Worm (Caenorhabditis elegans): Measurements from ENCODE around the gene cul-3.

ce11 chrV:174520-174919 lies 2.7 kb upstream of the cul-3 start:
- no peak for TF ChIP-seq ztf-23 (GFP tag; IDR thresholded peaks at IDR 0.05)
- TF ChIP-seq flt-1 (GFP tag; IDR thresholded peaks at IDR 0.05), result no peak
- no peak for TF ChIP-seq ref-1 (GFP tag; conservative IDR thresholded peaks at IDR 0.05)
- no peak for TF ChIP-seq med-1 (GFP tag; optimal IDR thresholded peaks at IDR 0.05; ENCODE audit: insufficient read depth)
- TF ChIP-seq klf-2 (GFP tag; conservative IDR thresholded peaks at IDR 0.05), result no peak
- TF ChIP-seq T22C8.4 (GFP tag; IDR thresholded peaks at IDR 0.05), result no peak
- TF ChIP-seq cog-1 (tag; optimal IDR thresholded peaks at IDR 0.05), result no peak
- TF ChIP-seq ztf-29 (GFP tag; IDR thresholded peaks at IDR 0.05), result no peak
- TF ChIP-seq tab-1 (GFP tag; IDR thresholded peaks at IDR 0.05), result no peak

Measured in whole organism, midembryonic.